Fruit fly (Drosophila melanogaster): ENCODE data around the gene CG10098.
A peak's percentile ranks its signal among the peaks of the same experiment; 100 is the strongest.

The CG10098 gene

dm6 chr3R:7108589-7109312 lies 15.6 kb upstream of the CG10098 start (continued):
- TF ChIP-seq CG13424 (tag; optimal IDR thresholded peaks at IDR 0.05) (peak; percentile 97), nau (GFP tag; optimal IDR thresholded peaks at IDR 0.05) (peak; percentile 79), CG2875 (GFP tag; optimal IDR thresholded peaks at IDR 0.05) (peak; percentile 92), crc (GFP tag; optimal IDR thresholded peaks at IDR 0.05) (peak; percentile 75), Hey (tag; optimal IDR thresholded peaks at IDR 0.05) (peak; percentile 39), CG7372 (GFP tag; IDR thresholded peaks at IDR 0.05) (no peak), CG3407 (GFP tag; optimal IDR thresholded peaks at IDR 0.05) (peak; percentile 94), HLHmδ (GFP tag; optimal IDR thresholded peaks at IDR 0.05) (no peak), Pdp1 (GFP tag; optimal IDR thresholded peaks at IDR 0.05) (peak; percentile 86 to 91), tna (GFP tag; IDR thresholded peaks at IDR 0.05; ENCODE audit: partially characterized antibody) (no peak), mld (GFP tag; IDR thresholded peaks at IDR 0.05; ENCODE audit: partially characterized antibody) (no peak), CG30431 (GFP tag; optimal IDR thresholded peaks at IDR 0.05) (no peak), HHEX (GFP tag; optimal IDR thresholded peaks at IDR 0.05) (peak; percentile 85), pfk (GFP tag; optimal IDR thresholded peaks at IDR 0.05) (no peak), CG30403 (GFP tag; optimal IDR thresholded peaks at IDR 0.05) (peak; percentile 95), pnt (GFP tag; optimal IDR thresholded peaks at IDR 0.05) (peak; percentile 88), Vsx1 (GFP tag; optimal IDR thresholded peaks at IDR 0.05) (peak; percentile 70), CG16813 (GFP tag; IDR thresholded peaks at IDR 0.05; ENCODE audit: partially characterized antibody) (no peak), Scr (GFP tag; IDR thresholded peaks at IDR 0.05; ENCODE audit: partially characterized antibody) (no peak), CG31365 (tag; optimal IDR thresholded peaks at IDR 0.05) (peak; percentile 69), Xrp1 (GFP tag; IDR thresholded peaks at IDR 0.05) (no peak), cg (GFP tag; optimal IDR thresholded peaks at IDR 0.05) (peak; percentile 95), ttk (GFP tag; IDR thresholded peaks at IDR 0.05) (no peak), dan (GFP tag; IDR thresholded peaks at IDR 0.05) (no peak), odd (GFP tag; optimal IDR thresholded peaks at IDR 0.05) (peak; percentile 86), fd102C (GFP tag; optimal IDR thresholded peaks at IDR 0.05) (peak; percentile 77), pho (GFP tag; optimal IDR thresholded peaks at IDR 0.05) (peak; percentile 68), CG17912 (GFP tag; optimal IDR thresholded peaks at IDR 0.05) (peak; percentile 48), CG31224 (GFP tag; IDR thresholded peaks at IDR 0.05) (no peak), sima (GFP tag; optimal IDR thresholded peaks at IDR 0.05) (peak; percentile 67), Bdp1 (GFP tag; optimal IDR thresholded peaks at IDR 0.05) (peak; percentile 70), fd96Cb (tag; optimal IDR thresholded peaks at IDR 0.05) (peak; percentile 97), CG4707 (GFP tag; optimal IDR thresholded peaks at IDR 0.05) (peak; percentile 89), B-H2 (GFP tag; optimal IDR thresholded peaks at IDR 0.05) (no peak), CG2129 (GFP tag; IDR thresholded peaks at IDR 0.05; ENCODE audit: partially characterized antibody) (no peak), fd3F (GFP tag; optimal IDR thresholded peaks at IDR 0.05) (peak; percentile 52), CG11085 (GFP tag; IDR thresholded peaks at IDR 0.05) (no peak), CG4820 (GFP tag; optimal IDR thresholded peaks at IDR 0.05) (peak; percentile 97), Drgx (GFP tag; IDR thresholded peaks at IDR 0.05) (no peak), disco-r (GFP tag; optimal IDR thresholded peaks at IDR 0.05) (peak; percentile 64), ewg (GFP tag; optimal IDR thresholded peaks at IDR 0.05) (peak; percentile 93), wek (GFP tag; optimal IDR thresholded peaks at IDR 0.05) (peak; percentile 58), CG2889 (GFP tag; IDR thresholded peaks at IDR 0.05) (no peak), CG33557 (GFP tag; optimal IDR thresholded peaks at IDR 0.05) (peak; percentile 99), Jarid2 (GFP tag; optimal IDR thresholded peaks at IDR 0.05) (peak; percentile 70), E2f1 (GFP tag; IDR thresholded peaks at IDR 0.05) (no peak), CG9609 (GFP tag; optimal IDR thresholded peaks at IDR 0.05) (peak; percentile 87), kay (GFP tag; optimal IDR thresholded peaks at IDR 0.05) (peak; percentile 91)
